Fruit fly (Drosophila melanogaster): ENCODE measurements around the gene CG7352.

CG7352 gene

DNA sequence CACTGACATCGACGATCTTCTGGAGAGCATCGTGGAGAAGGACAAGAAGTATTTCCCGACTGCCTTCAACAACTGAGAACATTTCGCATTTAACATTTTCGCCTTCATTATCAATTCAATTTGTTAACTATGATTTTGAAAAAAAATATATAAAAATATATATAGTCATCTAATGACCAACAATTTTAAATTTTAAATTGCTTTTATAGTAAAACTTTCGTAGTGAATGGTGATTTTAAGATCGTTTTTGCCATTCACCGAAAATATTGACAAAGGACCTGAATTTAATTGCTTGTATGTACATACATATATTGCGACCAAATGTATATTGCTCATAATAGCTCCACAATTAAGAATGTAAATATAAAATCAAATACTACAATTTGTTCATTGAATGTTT lies at the start of gene CG7352:
Gene CG7352, plus strand, starts transcription at position 301 of the 400 bp plus-strand sequence.
- TF ChIP-seq CG34367 (tag; optimal IDR thresholded peaks at IDR 0.05) (no peak), D1 (tag; optimal IDR thresholded peaks at IDR 0.05) (no peak), Ets98B (GFP tag; IDR thresholded peaks at IDR 0.05) (no peak), Pif1A (GFP tag; optimal IDR thresholded peaks at IDR 0.05) (no peak), rn (GFP tag; IDR thresholded peaks at IDR 0.05) (no peak), CG17806 (tag; optimal IDR thresholded peaks at IDR 0.05) (no peak), EcR (GFP tag; optimal IDR thresholded peaks at IDR 0.05) (no peak), CG8159 (tag; optimal IDR thresholded peaks at IDR 0.05) (no peak), fd96Ca (GFP tag; IDR thresholded peaks at IDR 0.05) (no peak), CG10348 (GFP tag; IDR thresholded peaks at IDR 0.05) (no peak), CG9948 (tag; optimal IDR thresholded peaks at IDR 0.05) (no peak)

dm6 chr3R:8300928-8301752 lies 46.2 kb upstream of the CG7352 start, which contains the start of the genes CG9626 and mRpL1:
Gene CG9626, minus strand, starts transcription at chr3R:8300978.
Gene mRpL1, plus strand, starts transcription at chr3R:8301440.
- TF ChIP-seq Pif1A (GFP tag; optimal IDR thresholded peaks at IDR 0.05), result no peak
- TF ChIP-seq CG13204 (GFP tag; optimal IDR thresholded peaks at IDR 0.05), result no peak
- no peak for TF ChIP-seq CG32121 (GFP tag; IDR thresholded peaks at IDR 0.05)
- TF ChIP-seq CG10348 (GFP tag; IDR thresholded peaks at IDR 0.05), result no peak
- TF ChIP-seq CG4496 (GFP tag; IDR thresholded peaks at IDR 0.05), result peak; percentile 53; the same call in 2 of the 3 replicates
- TF ChIP-seq EcR (GFP tag; optimal IDR thresholded peaks at IDR 0.05), result no peak
- no peak for TF ChIP-seq CG8159 (tag; optimal IDR thresholded peaks at IDR 0.05)

dm6 chr3R:8303848-8304247 lies 43.5 kb upstream of the CG7352 start, which contains the start of gene nac:
Gene nac, minus strand, starts transcription at chr3R:8304023.
- TF ChIP-seq CG14655 (GFP tag; optimal IDR thresholded peaks at IDR 0.05) (no peak), CG9948 (tag; optimal IDR thresholded peaks at IDR 0.05) (no peak), CG32121 (GFP tag; IDR thresholded peaks at IDR 0.05) (peak; percentile 32; the same call in 1 of the 2 replicates), EcR (GFP tag; optimal IDR thresholded peaks at IDR 0.05) (peak; percentile 25), CG13204 (GFP tag; optimal IDR thresholded peaks at IDR 0.05) (no peak), D1 (tag; optimal IDR thresholded peaks at IDR 0.05) (peak; percentile 37), Ets98B (GFP tag; IDR thresholded peaks at IDR 0.05) (peak; percentile 7; the same call in 1 of the 2 replicates), CG17806 (tag; optimal IDR thresholded peaks at IDR 0.05) (no peak)

dm6 chr3R:8305110-8305509 lies 42.3 kb upstream of the CG7352 start, which contains the start of gene Sgt1:
Gene Sgt1, minus strand, starts transcription at chr3R:8305274.
- TF ChIP-seq CG32121 (GFP tag; IDR thresholded peaks at IDR 0.05) (0 out of 2 replicates have a peak, but pooled peaks have one; percentile 11), CG12605 (GFP tag; IDR thresholded peaks at IDR 0.05) (no peak)

DNA sequence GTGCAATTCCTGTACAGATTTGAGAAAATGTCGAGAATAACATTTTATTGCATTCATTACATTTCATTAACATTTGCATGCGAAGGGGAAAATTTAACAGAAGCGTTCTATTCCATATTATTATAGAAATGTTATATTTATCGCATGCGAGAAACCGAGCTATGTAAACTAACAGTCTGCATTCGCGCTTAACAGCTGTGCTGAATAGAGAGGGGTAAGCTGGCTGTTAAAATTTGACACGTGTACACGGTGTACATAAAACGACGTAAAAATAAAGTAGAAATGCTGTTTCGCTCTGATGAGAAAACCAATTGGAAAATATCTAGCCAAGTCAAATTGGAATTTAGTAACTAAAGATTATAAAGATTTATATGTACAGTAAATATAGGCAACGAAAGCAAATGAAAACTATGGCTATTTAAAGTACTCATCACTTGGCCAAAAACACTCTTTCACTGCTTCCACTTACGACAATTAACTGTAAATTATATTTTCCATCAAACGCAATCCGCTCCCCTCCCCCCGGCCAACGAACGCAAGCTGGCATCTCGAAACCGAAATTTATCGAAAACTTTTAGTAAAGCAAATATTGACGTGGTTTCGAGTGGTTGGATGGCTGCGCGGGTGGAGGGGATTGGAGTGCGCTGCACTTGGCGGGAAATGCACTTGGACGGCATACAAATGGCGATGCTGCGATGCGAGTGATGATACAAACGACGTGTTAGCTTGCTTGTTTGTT lies 41.0 kb upstream of the CG7352 start:
- no peak for TF ChIP-seq rn (GFP tag; IDR thresholded peaks at IDR 0.05)
- TF ChIP-seq CG14655 (GFP tag; optimal IDR thresholded peaks at IDR 0.05), result no peak
- no peak for TF ChIP-seq Ets98B (GFP tag; IDR thresholded peaks at IDR 0.05)
- no peak for TF ChIP-seq Pif1A (GFP tag; optimal IDR thresholded peaks at IDR 0.05)
- no peak for TF ChIP-seq CG13204 (GFP tag; optimal IDR thresholded peaks at IDR 0.05)
- TF ChIP-seq EcR (GFP tag; optimal IDR thresholded peaks at IDR 0.05), result no peak

DNA sequence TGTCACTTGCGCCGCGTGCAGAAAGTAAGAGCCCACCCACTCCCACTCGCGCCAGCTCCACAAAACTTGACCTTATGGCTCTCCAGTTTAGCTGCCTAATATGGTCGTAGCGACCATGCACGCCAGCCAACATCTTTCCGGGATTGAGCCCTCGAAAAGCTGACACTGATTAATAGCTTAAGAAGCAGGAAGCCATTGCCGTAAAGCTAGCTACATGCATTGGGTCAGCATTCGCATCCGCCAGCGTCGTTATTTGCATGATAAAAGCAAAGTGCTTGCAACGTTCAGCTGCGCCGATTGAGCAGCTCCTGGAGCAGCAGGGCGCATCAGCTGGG lies 40.5 kb upstream of the CG7352 start:
- TF ChIP-seq CG13204 (GFP tag; optimal IDR thresholded peaks at IDR 0.05) (no peak), gl (tag; optimal IDR thresholded peaks at IDR 0.05) (no peak), CG9948 (tag; optimal IDR thresholded peaks at IDR 0.05) (no peak), EcR (GFP tag; optimal IDR thresholded peaks at IDR 0.05) (no peak), fd96Ca (GFP tag; IDR thresholded peaks at IDR 0.05) (no peak), CG15710 (tag; optimal IDR thresholded peaks at IDR 0.05) (no peak), CG17806 (tag; optimal IDR thresholded peaks at IDR 0.05) (no peak), CG32121 (GFP tag; IDR thresholded peaks at IDR 0.05) (no peak), D1 (tag; optimal IDR thresholded peaks at IDR 0.05) (no peak), CG4496 (GFP tag; IDR thresholded peaks at IDR 0.05) (no peak), CG34367 (tag; optimal IDR thresholded peaks at IDR 0.05) (no peak), CG8159 (tag; optimal IDR thresholded peaks at IDR 0.05) (no peak), CG14655 (GFP tag; optimal IDR thresholded peaks at IDR 0.05) (no peak), Pif1A (GFP tag; optimal IDR thresholded peaks at IDR 0.05) (no peak), rn (GFP tag; IDR thresholded peaks at IDR 0.05) (no peak), CG12605 (GFP tag; IDR thresholded peaks at IDR 0.05) (no peak), Snoo (tag; optimal IDR thresholded peaks at IDR 0.05) (no peak), Ets98B (GFP tag; IDR thresholded peaks at IDR 0.05) (no peak)

- TF ChIP-seq CG14655 (GFP tag; optimal IDR thresholded peaks at IDR 0.05) (no peak), CG15710 (tag; optimal IDR thresholded peaks at IDR 0.05) (no peak), Pif1B (GFP tag; optimal IDR thresholded peaks at IDR 0.05) (no peak), CG8301 (tag; optimal IDR thresholded peaks at IDR 0.05) (no peak)
Observed at dm6 chr3R:8307283-8307682, 40.1 kb upstream of the CG7352 start.
